Worm (Caenorhabditis elegans) whole organism, early embryonic: Measurements from ENCODE around the gene F20A1.6.

ENCODE experiments used
- F13C5.2 ChIP-seq: sonication (generic microtip); optimal IDR thresholded peaks from 2 replicates; lab custom pipeline; 2017; ENCODE audit warnings: mild to moderate bottlenecking, missing genetic modification characterization, inconsistent platforms, missing compliant biosample characterization
- ama-1 ChIP-seq: fragments of 150-350 bp; optimal IDR thresholded peaks from 2 replicates; lab custom pipeline; 2014
- ceh-13 ChIP-seq: fragments of 200-800 bp; sonication (Bioruptor generic); optimal IDR thresholded peaks from 2 replicates; lab custom pipeline; 2018; ENCODE audit warnings: mild to moderate bottlenecking, missing genetic modification characterization, missing compliant biosample characterization
- ceh-36 ChIP-seq: sonication (generic microtip); optimal IDR thresholded peaks from 2 replicates; lab custom pipeline; 2016; ENCODE audit warnings: missing genetic modification characterization, inconsistent platforms, missing compliant biosample characterization
- ets-7 ChIP-seq: sonication (generic microtip); optimal IDR thresholded peaks from 2 replicates; lab custom pipeline; 2016; ENCODE audit warnings: missing genotype, missing genetic modification characterization, missing compliant biosample characterization
- flt-1 ChIP-seq: fragments of 200-800 bp; sonication (Bioruptor generic); IDR thresholded peaks from 2 replicates; pipeline ENCODE4 v1.3.6; 2022; ENCODE audit warnings: missing genetic modification characterization, missing compliant biosample characterization
- pes-1 ChIP-seq: fragments of 200-800 bp; sonication (Bioruptor generic); IDR thresholded peaks from 2 replicates; pipeline ENCODE4 v1.3.6; 2022; ENCODE audit warnings: missing genetic modification reagents, missing genetic modification characterization, missing compliant biosample characterization
- scrt-1 ChIP-seq: fragments of 200-800 bp; sonication (Bioruptor generic); IDR thresholded peaks from 2 replicates; pipeline ENCODE4 v1.3.6; 2022; ENCODE audit warnings: missing genetic modification characterization, missing compliant biosample characterization
- sea-1 ChIP-seq: fragments of 200-800 bp; sonication (Bioruptor generic); conservative IDR thresholded peaks from 2 replicates; pipeline ENCODE4 v1.3.6; 2022; ENCODE audit warnings: missing genetic modification characterization, missing compliant biosample characterization
- tbx-11 ChIP-seq: fragments of 200-800 bp; sonication (Bioruptor generic); IDR thresholded peaks from 2 replicates; pipeline ENCODE4 v1.3.6; 2022; ENCODE audit warnings: missing genetic modification characterization, missing compliant biosample characterization
- tbx-37 ChIP-seq: fragments of 200-800 bp; sonication (Bioruptor generic); conservative IDR thresholded peaks from 2 replicates; pipeline ENCODE4 v1.3.6; 2022; ENCODE audit warnings: missing genetic modification reagents, missing genetic modification characterization, missing compliant biosample characterization
- tra-4 ChIP-seq: sonication (generic microtip); optimal IDR thresholded peaks from 2 replicates; lab custom pipeline; 2017; ENCODE audit warnings: missing genetic modification characterization, missing compliant biosample characterization

DNA sequence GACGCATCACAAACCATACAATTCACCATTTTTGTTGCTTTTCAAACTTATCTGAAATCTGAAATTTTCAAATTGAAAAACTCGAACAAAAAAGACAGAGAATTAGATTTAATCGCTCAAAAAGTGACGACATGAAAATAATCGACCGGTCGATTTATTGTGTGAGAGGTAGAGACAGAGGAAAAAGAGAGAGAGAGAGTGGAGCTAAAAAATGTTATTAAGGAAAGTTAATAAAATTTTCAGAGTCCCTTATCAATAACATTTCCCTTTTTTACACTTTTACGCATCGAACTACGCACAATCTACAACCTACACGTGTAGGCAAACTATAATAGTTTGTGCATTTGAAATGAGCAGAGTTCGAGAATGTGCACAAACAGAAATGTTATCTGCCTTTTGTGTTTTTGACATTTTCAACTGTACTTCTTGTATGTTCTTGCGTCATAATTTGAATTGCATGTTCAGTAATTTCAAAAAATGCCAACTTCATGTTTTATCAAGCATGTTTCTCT, 29.9 kb downstream of the F20A1.6 start, which contains the start of gene nhr-107:
- no peak for TF ChIP-seq ama-1 (lab: Kevin White, UChicago)
- no peak for TF ChIP-seq F13C5.2 (tag; lab: Kevin White, UChicago)
- no peak for TF ChIP-seq sea-1 (GFP tag; lab: Robert Waterston, UW)
- TF ChIP-seq tra-4, result no peak
- TF ChIP-seq ets-7 (tag; lab: Kevin White, UChicago), result no peak
- no peak for TF ChIP-seq flt-1
- TF ChIP-seq ceh-13 (GFP tag; lab: Kevin White, UChicago), result no peak
- no peak for TF ChIP-seq tbx-37 (GFP tag; lab: Robert Waterston, UW)
- TF ChIP-seq tbx-11 (GFP tag; lab: Robert Waterston, UW), result no peak
- no peak for TF ChIP-seq ceh-36
- no peak for TF ChIP-seq pes-1 (GFP tag; lab: Robert Waterston, UW)
- TF ChIP-seq scrt-1 (GFP tag; lab: Robert Waterston, UW), result no peak
